Fruit fly (Drosophila melanogaster) whole organism, embryonic: ENCODE results near the gene Scgalpha.

Experiments
- CG12155 ChIP-seq: fragments of 200-800 bp; sonication (Bioruptor generic); optimal IDR thresholded peaks from 3 replicates; lab custom pipeline; 2016; ENCODE audit warnings: missing biosample characterization, missing genetic modification characterization
- CG17612 ChIP-seq: fragments of 200-800 bp; sonication (Bioruptor generic); IDR thresholded peaks from 2 replicates; pipeline ENCODE4 v1.3.6; 2022; ENCODE audit warnings: missing biosample characterization, missing genetic modification characterization
- CG18476 ChIP-seq: fragments of 200-800 bp; sonication (Bioruptor generic); optimal IDR thresholded peaks from 2 replicates; lab custom pipeline; 2016; ENCODE audit warnings: missing biosample characterization, mild to moderate bottlenecking, missing genetic modification characterization
- CG7372 ChIP-seq: fragments of 200-800 bp; sonication (Bioruptor generic); IDR thresholded peaks from 2 replicates; pipeline ENCODE4 v1.3.6; 2022; ENCODE audit warnings: missing biosample characterization, missing genetic modification characterization
- Hr51 ChIP-seq, 2 experiments: fragments of 200-800 bp; sonication (Bioruptor generic); optimal IDR thresholded peaks; 2 replicates in 1 of 2; 3 replicates in 1 of 2; lab custom pipeline; 2016 to 2018; ENCODE audit warnings: missing biosample characterization in 2 of 2, missing genetic modification characterization in 2 of 2, mild to moderate bottlenecking in 1 of 2, moderate library complexity in 1 of 2
- Lpt ChIP-seq: fragments of >200 bp; optimal IDR thresholded peaks from 2 replicates; lab custom pipeline; 2018; ENCODE audit warnings: missing biosample characterization, missing genetic modification characterization
- dpn ChIP-seq, 2 experiments: fragments of 200-800 bp; sonication (Bioruptor generic); optimal IDR thresholded peaks; 3 replicates each; lab custom pipeline; 2016; ENCODE audit warnings: missing biosample characterization in 2 of 2, missing genetic modification characterization in 2 of 2

dm6 chr2L:8307817-8308551 lies 4.8 kb downstream of the Scgalpha start, which contains the start of the genes Ostgamma and Mettl14:
- TF ChIP-seq Lpt (GFP tag; lab: Kevin White, UChicago) = no peak
- no peak for TF ChIP-seq dpn (GFP tag; optimal IDR thresholded peaks at IDR 0.05; lab: Kevin White, UChicago)
- TF ChIP-seq CG18476 = no peak
- no peak for TF ChIP-seq CG7372 (GFP tag; lab: Robert Waterston, UW)
- no peak for TF ChIP-seq CG17612 (GFP tag; lab: Robert Waterston, UW)
- no peak for TF ChIP-seq CG12155
- TF ChIP-seq Hr51 (GFP tag; optimal IDR thresholded peaks at IDR 0.05; lab: Kevin White, UChicago) = no peak
